Fruit fly (Drosophila melanogaster) whole organism, embryonic: ENCODE measurements around the gene Lst8.
A peak's percentile ranks its signal among the peaks of the same experiment; 100 is the strongest.

ENCODE experiments used
- BEAF-32 ChIP-seq: fragments of 200-800 bp; sonication (Bioruptor generic); optimal IDR thresholded peaks from 3 replicates; lab custom pipeline; 2017; ENCODE audit warnings: missing biosample characterization, missing genetic modification characterization, mild to moderate bottlenecking, moderate library complexity, missing genetic modification reagents
- C15 ChIP-seq: fragments of 200-800 bp; sonication (Bioruptor generic); IDR thresholded peaks from 3 replicates; pipeline ENCODE4 v1.3.6; 2022; ENCODE audit warnings: missing biosample characterization, missing genetic modification characterization
- CG10543 ChIP-seq: fragments of 200-800 bp; sonication (Bioruptor generic); optimal IDR thresholded peaks from 3 replicates; lab custom pipeline; 2017; ENCODE audit warnings: missing biosample characterization, mild to moderate bottlenecking, missing genetic modification characterization, moderate library complexity
- CG10979 ChIP-seq: fragments of 200-800 bp; sonication (Bioruptor generic); optimal IDR thresholded peaks from 2 replicates; lab custom pipeline; 2018; ENCODE audit warnings: missing biosample characterization, mild to moderate bottlenecking, missing genetic modification characterization, moderate library complexity
- CG11398 ChIP-seq: fragments of 200-800 bp; sonication (Bioruptor generic); optimal IDR thresholded peaks from 2 replicates; lab custom pipeline; 2016; ENCODE audit warnings: missing biosample characterization, missing genetic modification characterization
- CG12769 ChIP-seq: fragments of 200-800 bp; sonication (Bioruptor generic); optimal IDR thresholded peaks from 2 replicates; lab custom pipeline; 2019; ENCODE audit warnings: missing biosample characterization, mild to moderate bottlenecking, missing genetic modification characterization, moderate library complexity
- CG13296 ChIP-seq: fragments of 200-800 bp; sonication (Bioruptor generic); optimal IDR thresholded peaks from 3 replicates; lab custom pipeline; 2018; ENCODE audit warnings: missing biosample characterization, mild to moderate bottlenecking, missing genetic modification characterization
- CG15696 ChIP-seq: fragments of 200-800 bp; sonication (Bioruptor generic); optimal IDR thresholded peaks from 2 replicates; lab custom pipeline; 2019; ENCODE audit warnings: missing biosample characterization, mild to moderate bottlenecking, missing genetic modification characterization, moderate library complexity
- CG1603 ChIP-seq: fragments of 200-800 bp; sonication (Bioruptor generic); optimal IDR thresholded peaks from 2 replicates; lab custom pipeline; 2019; ENCODE audit warnings: missing biosample characterization, mild to moderate bottlenecking, missing genetic modification characterization, moderate library complexity
- CG16813 ChIP-seq: fragments of 200-800 bp; sonication (Bioruptor generic); IDR thresholded peaks from 3 replicates; pipeline ENCODE4 v1.3.6; 2022; ENCODE audit warnings: missing biosample characterization, missing genetic modification characterization; ENCODE audit not compliant: partially characterized antibody
- CG17912 ChIP-seq: fragments of 200-800 bp; sonication (Bioruptor generic); optimal IDR thresholded peaks from 2 replicates; lab custom pipeline; 2018; ENCODE audit warnings: missing biosample characterization, mild to moderate bottlenecking, missing genetic modification characterization
- CG2116 ChIP-seq: fragments of 200-800 bp; sonication (Bioruptor generic); optimal IDR thresholded peaks from 3 replicates; lab custom pipeline; 2018; ENCODE audit warnings: missing biosample characterization, mild to moderate bottlenecking, missing genetic modification characterization
- CG2129 ChIP-seq: fragments of 200-800 bp; sonication (Bioruptor generic); IDR thresholded peaks from 2 replicates; pipeline ENCODE4 v1.3.6; 2022; ENCODE audit warnings: missing biosample characterization, missing genetic modification characterization; ENCODE audit not compliant: partially characterized antibody
- CG2199 ChIP-seq: fragments of 200-800 bp; sonication (Bioruptor generic); IDR thresholded peaks from 3 replicates; pipeline ENCODE4 v1.3.6; 2022; ENCODE audit warnings: missing biosample characterization, missing genetic modification characterization
- CG2202 ChIP-seq: fragments of 200-800 bp; sonication (Bioruptor generic); optimal IDR thresholded peaks from 2 replicates; lab custom pipeline; 2018; ENCODE audit warnings: missing biosample characterization, mild to moderate bottlenecking, missing genetic modification characterization
- CG2678 ChIP-seq: fragments of 200-800 bp; sonication (Bioruptor generic); optimal IDR thresholded peaks from 3 replicates; lab custom pipeline; 2019; ENCODE audit warnings: missing biosample characterization, mild to moderate bottlenecking, missing genetic modification characterization, moderate library complexity
- CG32772 ChIP-seq: fragments of 200-800 bp; sonication (Bioruptor generic); IDR thresholded peaks from 2 replicates; pipeline ENCODE4 v1.3.6; 2022; ENCODE audit warnings: missing biosample characterization, missing genetic modification characterization
- CG4854 ChIP-seq: fragments of 200-800 bp; sonication (Bioruptor generic); optimal IDR thresholded peaks from 2 replicates; lab custom pipeline; 2016; ENCODE audit warnings: missing biosample characterization, missing genetic modification characterization, inconsistent platforms
- CG6175 ChIP-seq: fragments of 200-800 bp; sonication (Bioruptor generic); IDR thresholded peaks from 3 replicates; pipeline ENCODE4 v1.3.6; 2022; ENCODE audit warnings: missing biosample characterization, missing genetic modification characterization
- CG7745 ChIP-seq: fragments of 200-800 bp; sonication (Bioruptor generic); optimal IDR thresholded peaks from 2 replicates; lab custom pipeline; 2018; ENCODE audit warnings: missing biosample characterization, mild to moderate bottlenecking, missing genetic modification characterization, moderate library complexity
- CG7928 ChIP-seq: fragments of 200-800 bp; sonication (Bioruptor generic); optimal IDR thresholded peaks from 2 replicates; lab custom pipeline; 2017; ENCODE audit warnings: missing biosample characterization, mild to moderate bottlenecking, missing genetic modification characterization
- CG9727 ChIP-seq: fragments of 200-800 bp; sonication (Bioruptor generic); optimal IDR thresholded peaks from 3 replicates; lab custom pipeline; 2017; ENCODE audit warnings: missing biosample characterization, mild to moderate bottlenecking, missing genetic modification characterization
- D19A ChIP-seq: fragments of 200-800 bp; optimal IDR thresholded peaks from 3 replicates; lab custom pipeline; 2019; ENCODE audit warnings: missing biosample characterization, mild to moderate bottlenecking, missing genetic modification characterization, moderate library complexity
- Dip2 ChIP-seq: fragments of 200-800 bp; sonication (Bioruptor generic); IDR thresholded peaks from 2 replicates; pipeline ENCODE4 v1.3.6; 2022; ENCODE audit warnings: missing biosample characterization, missing genetic modification characterization
- Doc3 ChIP-seq: fragments of 200-800 bp; sonication (Bioruptor generic); IDR thresholded peaks from 3 replicates; pipeline ENCODE4 v1.3.6; 2022; ENCODE audit warnings: missing biosample characterization, missing genetic modification characterization; ENCODE audit not compliant: partially characterized antibody
- E2f2 ChIP-seq: fragments of 200-800 bp; sonication (Bioruptor generic); IDR thresholded peaks from 2 replicates; pipeline ENCODE4 v1.3.6; 2022; ENCODE audit warnings: missing biosample characterization, missing genetic modification characterization
- ERR ChIP-seq: fragments of 200-800 bp; sonication (Bioruptor generic); optimal IDR thresholded peaks from 2 replicates; lab custom pipeline; 2016; ENCODE audit warnings: missing biosample characterization, missing genetic modification characterization
- Gsc ChIP-seq: fragments of 200-800 bp; sonication (Bioruptor generic); IDR thresholded peaks from 2 replicates; pipeline ENCODE4 v1.3.6; 2022; ENCODE audit warnings: missing biosample characterization, missing genetic modification characterization
- HLH4C ChIP-seq: fragments of 200-800 bp; sonication (Bioruptor generic); IDR thresholded peaks from 3 replicates; pipeline ENCODE4 v1.3.6; 2022; ENCODE audit warnings: missing biosample characterization, missing genetic modification characterization; ENCODE audit not compliant: partially characterized antibody
- Hmr ChIP-seq: fragments of 200-800 bp; sonication (Bioruptor generic); optimal IDR thresholded peaks from 3 replicates; lab custom pipeline; 2017; ENCODE audit warnings: mild to moderate bottlenecking, missing biosample characterization, missing genetic modification reagents, missing genetic modification characterization
- NC2α ChIP-seq: fragments of 200-800 bp; sonication (Bioruptor generic); optimal IDR thresholded peaks from 2 replicates; lab custom pipeline; 2016; ENCODE audit warnings: missing biosample characterization, missing genetic modification characterization
- Oli ChIP-seq: fragments of 200-800 bp; sonication (Bioruptor generic); optimal IDR thresholded peaks from 2 replicates; lab custom pipeline; 2018; ENCODE audit warnings: missing biosample characterization, mild to moderate bottlenecking, missing genetic modification characterization, moderate library complexity
- YL-1 ChIP-seq: fragments of 200-800 bp; sonication (Bioruptor generic); optimal IDR thresholded peaks from 3 replicates; lab custom pipeline; 2017; ENCODE audit warnings: missing biosample characterization, mild to moderate bottlenecking, missing genetic modification characterization
- bsh ChIP-seq, 2 experiments: fragments of 200-800 bp; sonication (Bioruptor generic); optimal IDR thresholded peaks; 2 replicates each; lab custom pipeline; 2017 to 2018; ENCODE audit warnings: mild to moderate bottlenecking in 2 of 2, missing biosample characterization in 2 of 2, missing genetic modification characterization in 2 of 2, moderate library complexity in 1 of 2
- chif ChIP-seq, 2 experiments: fragments of 200-800 bp; sonication (Bioruptor generic); optimal IDR thresholded peaks; 3 replicates each; lab custom pipeline; 2016; ENCODE audit warnings: missing biosample characterization in 2 of 2, missing genetic modification characterization in 2 of 2
- da ChIP-seq: fragments of 200-800 bp; sonication (Bioruptor generic); optimal IDR thresholded peaks from 2 replicates; lab custom pipeline; 2016; ENCODE audit warnings: missing biosample characterization, missing genetic modification characterization
- emc ChIP-seq: fragments of 200-800 bp; sonication (Bioruptor generic); optimal IDR thresholded peaks from 2 replicates; lab custom pipeline; 2016; ENCODE audit warnings: missing biosample characterization, missing genetic modification characterization
- fru ChIP-seq: fragments of >200 bp; optimal IDR thresholded peaks from 2 replicates; lab custom pipeline; 2017
- grau ChIP-seq: fragments of 200-800 bp; optimal IDR thresholded peaks from 3 replicates; lab custom pipeline; 2019; ENCODE audit warnings: missing biosample characterization, mild to moderate bottlenecking, missing genetic modification characterization, moderate library complexity
- hth ChIP-seq: fragments of >200 bp; optimal IDR thresholded peaks from 2 replicates; lab custom pipeline; 2017; ENCODE audit warnings: inconsistent platforms
- jumu ChIP-seq: fragments of 200-800 bp; sonication (Bioruptor generic); optimal IDR thresholded peaks from 3 replicates; lab custom pipeline; 2016; ENCODE audit warnings: missing biosample characterization, missing genetic modification characterization
- mld ChIP-seq: fragments of 200-800 bp; sonication (Bioruptor generic); IDR thresholded peaks from 3 replicates; pipeline ENCODE4 v1.3.6; 2022; ENCODE audit warnings: missing biosample characterization, missing genetic modification characterization; ENCODE audit not compliant: partially characterized antibody
- org-1 ChIP-seq: fragments of 200-800 bp; sonication (Bioruptor generic); optimal IDR thresholded peaks from 2 replicates; lab custom pipeline; 2017; ENCODE audit warnings: missing biosample characterization, missing genetic modification characterization
- pnt ChIP-seq: fragments of 200-800 bp; sonication (Bioruptor generic); optimal IDR thresholded peaks from 3 replicates; lab custom pipeline; 2016; ENCODE audit warnings: missing biosample characterization, missing genetic modification characterization
- sens ChIP-seq: fragments of 200-800 bp; sonication (Bioruptor generic); peaks from one replicate; lab custom pipeline; 2016; ENCODE audit warnings: missing biosample characterization, missing genetic modification characterization
- sens-2 ChIP-seq: fragments of 200-800 bp; sonication (Bioruptor generic); IDR thresholded peaks from 2 replicates; pipeline ENCODE4 v1.3.6; 2022; ENCODE audit warnings: missing biosample characterization, missing genetic modification characterization
- sr ChIP-seq: fragments of 200-800 bp; sonication (Bioruptor generic); IDR thresholded peaks from 3 replicates; pipeline ENCODE4 v1.3.6; 2022; ENCODE audit warnings: missing biosample characterization, missing genetic modification characterization
- unc-4 ChIP-seq: fragments of 200-800 bp; sonication (Bioruptor generic); IDR thresholded peaks from 2 replicates; pipeline ENCODE4 v1.3.6; 2022; ENCODE audit warnings: missing biosample characterization, missing genetic modification characterization; ENCODE audit not compliant: partially characterized antibody
- usp ChIP-seq: fragments of >200 bp; optimal IDR thresholded peaks from 2 replicates; lab custom pipeline; 2017; ENCODE audit warnings: missing biosample characterization, missing genetic modification characterization
- vvl ChIP-seq: fragments of 200-800 bp; sonication (Bioruptor generic); IDR thresholded peaks from 2 replicates; pipeline ENCODE4 v1.3.6; 2022; ENCODE audit warnings: missing biosample characterization, missing genetic modification characterization
- wek ChIP-seq: fragments of 200-800 bp; sonication (Bioruptor generic); optimal IDR thresholded peaks from 3 replicates; lab custom pipeline; 2018; ENCODE audit warnings: missing biosample characterization, mild to moderate bottlenecking, missing genetic modification characterization, moderate library complexity
- zf30C ChIP-seq: fragments of 200-800 bp; sonication (Bioruptor generic); optimal IDR thresholded peaks from 3 replicates; lab custom pipeline; 2018; ENCODE audit warnings: missing biosample characterization, mild to moderate bottlenecking, missing genetic modification characterization

Gene Lst8

dm6 chrX:9652006-9652405 lies 46.2 kb upstream of the Lst8 start (continued):
- no peak for TF ChIP-seq jumu (GFP tag; lab: Kevin White, UChicago)
- peak; percentile 46 for TF ChIP-seq D19A (tag; lab: Kevin White, UChicago)
- TF ChIP-seq CG10979 (tag; lab: Kevin White, UChicago) = peak; percentile 61
- no peak for TF ChIP-seq CG4854 (GFP tag; lab: Kevin White, UChicago)
- no peak for TF ChIP-seq CG16813 (GFP tag; lab: Robert Waterston, UW)
- no peak for TF ChIP-seq zf30C (GFP tag; lab: Kevin White, UChicago)
- TF ChIP-seq CG11398 (GFP tag; lab: Kevin White, UChicago) = no peak
- no peak for TF ChIP-seq BEAF-32 (GFP tag; lab: Kevin White, UChicago)
- TF ChIP-seq CG2129 = no peak
- TF ChIP-seq org-1 = no peak
- no peak for TF ChIP-seq mld (GFP tag; lab: Robert Waterston, UW)
- TF ChIP-seq pnt (GFP tag; lab: Kevin White, UChicago) = no peak
- peak; percentile 61 for TF ChIP-seq CG12769 (tag; lab: Kevin White, UChicago)
- peak; percentile 74 for TF ChIP-seq CG2678
- no peak for TF ChIP-seq unc-4 (GFP tag; lab: Robert Waterston, UW)
- TF ChIP-seq sens (GFP tag; lab: Kevin White, UChicago) = peak; percentile 74
- TF ChIP-seq Hmr (GFP tag; lab: Kevin White, UChicago) = peak; percentile 25
- TF ChIP-seq CG6175 (GFP tag; lab: Robert Waterston, UW) = no peak
- TF ChIP-seq CG2199 (GFP tag; lab: Robert Waterston, UW) = no peak
- TF ChIP-seq CG17912 = no peak
- TF ChIP-seq Gsc (GFP tag; lab: Robert Waterston, UW) = no peak
- TF ChIP-seq CG7745 (tag; lab: Kevin White, UChicago) = no peak
- TF ChIP-seq CG10543 (GFP tag; lab: Kevin White, UChicago) = no peak
- TF ChIP-seq sens-2 (GFP tag; lab: Robert Waterston, UW) = peak; percentile 74
- peak in 1 of 2 experiments; percentile 70 for TF ChIP-seq bsh (GFP tag; optimal IDR thresholded peaks at IDR 0.05; lab: Kevin White, UChicago)
- TF ChIP-seq sr (GFP tag; lab: Robert Waterston, UW) = no peak
- peak; percentile 3 for TF ChIP-seq CG9727
- no peak for TF ChIP-seq C15 (GFP tag; lab: Robert Waterston, UW)
- no peak for TF ChIP-seq da (GFP tag; lab: Kevin White, UChicago)
- TF ChIP-seq CG2202 (tag; lab: Kevin White, UChicago) = no peak
- TF ChIP-seq Dip2 (GFP tag; lab: Robert Waterston, UW) = no peak
- TF ChIP-seq fru (lab: Kevin White, UChicago) = no peak
- no peak for TF ChIP-seq HLH4C (GFP tag; lab: Robert Waterston, UW)
- TF ChIP-seq CG2116 (GFP tag; lab: Kevin White, UChicago) = no peak
- TF ChIP-seq NC2α = no peak
- TF ChIP-seq emc (GFP tag; lab: Kevin White, UChicago) = no peak
- no peak for TF ChIP-seq wek (GFP tag; lab: Kevin White, UChicago)
- TF ChIP-seq CG13296 (GFP tag; lab: Kevin White, UChicago) = peak; percentile 10
- TF ChIP-seq vvl = peak; percentile 79
- peak; percentile 60 for TF ChIP-seq Oli
- TF ChIP-seq grau = peak; percentile 85
- TF ChIP-seq E2f2 = peak; percentile 26; the same call in 1 of the 2 replicates
- TF ChIP-seq CG15696 (tag; lab: Kevin White, UChicago) = no peak
- peak; percentile 54 for TF ChIP-seq CG1603
- TF ChIP-seq CG7928 = no peak
- TF ChIP-seq usp = no peak
- no peak for TF ChIP-seq Doc3 (GFP tag; lab: Robert Waterston, UW)
- TF ChIP-seq chif (GFP tag; optimal IDR thresholded peaks at IDR 0.05; lab: Kevin White, UChicago) = peak in 1 of 2 experiments; percentile 1
- no peak for TF ChIP-seq hth
- TF ChIP-seq ERR (GFP tag; lab: Kevin White, UChicago) = no peak
- no peak for TF ChIP-seq YL-1 (GFP tag; lab: Kevin White, UChicago)
- TF ChIP-seq CG32772 = peak; percentile 69
